Fruit fly (Drosophila melanogaster) whole organism, pupa: ENCODE data around the gene CG13069.

Experiments
- CG10348 ChIP-seq: fragments of 200-800 bp; sonication (Bioruptor generic); IDR thresholded peaks from 2 replicates; pipeline ENCODE4 v1.3.6; 2022; ENCODE audit warnings: missing biosample characterization, missing genetic modification characterization
- CG13204 ChIP-seq: fragments of 200-800 bp; sonication (Bioruptor generic); optimal IDR thresholded peaks from 2 replicates; lab custom pipeline; 2018; ENCODE audit warnings: missing biosample characterization, mild to moderate bottlenecking, missing genetic modification characterization, moderate library complexity
- CG14655 ChIP-seq: fragments of 200-800 bp; sonication (Bioruptor generic); optimal IDR thresholded peaks from 3 replicates; lab custom pipeline; 2017; ENCODE audit warnings: mild to moderate bottlenecking, missing biosample characterization, missing genetic modification reagents, missing genetic modification characterization
- CG17806 ChIP-seq: fragments of 200-800 bp; sonication (Bioruptor generic); optimal IDR thresholded peaks from 2 replicates; lab custom pipeline; 2018; ENCODE audit warnings: missing biosample characterization, mild to moderate bottlenecking, missing genetic modification characterization, moderate library complexity
- CG8159 ChIP-seq: fragments of 200-800 bp; sonication (Bioruptor generic); optimal IDR thresholded peaks from 3 replicates; lab custom pipeline; 2018; ENCODE audit warnings: missing biosample characterization, mild to moderate bottlenecking, missing genetic modification characterization, moderate library complexity
- CG9948 ChIP-seq: fragments of 200-800 bp; sonication (Bioruptor generic); optimal IDR thresholded peaks from 2 replicates; lab custom pipeline; 2018; ENCODE audit warnings: missing biosample characterization, mild to moderate bottlenecking, missing genetic modification characterization, moderate library complexity

- TF ChIP-seq CG13204 (GFP tag; lab: Kevin White, UChicago) (no peak), CG9948 (tag; lab: Kevin White, UChicago) (no peak), CG17806 (no peak), CG10348 (no peak), CG14655 (no peak), CG8159 (tag; lab: Kevin White, UChicago) (no peak)
Observed at dm6 chr3L:16277135-16277534, 11.9 kb downstream of the CG13069 start, which contains the start of gene CG13065.
